Worm (Caenorhabditis elegans) whole organism, midembryonic: ENCODE data around the gene str-254.

ENCODE experiments used
- T22C8.4 ChIP-seq: fragments of 200-800 bp; sonication (Bioruptor generic); IDR thresholded peaks from 2 replicates; pipeline ENCODE4 v1.3.6; 2022; ENCODE audit warnings: missing genetic modification characterization, missing compliant biosample characterization
- cog-1 ChIP-seq: sonication (generic microtip); optimal IDR thresholded peaks from 2 replicates; lab custom pipeline; 2016; ENCODE audit warnings: missing genetic modification characterization, missing compliant biosample characterization
- flt-1 ChIP-seq: fragments of 200-800 bp; sonication (Bioruptor generic); IDR thresholded peaks from 2 replicates; pipeline ENCODE4 v1.3.6; 2022; ENCODE audit warnings: missing genetic modification characterization, missing compliant biosample characterization
- klf-2 ChIP-seq: fragments of 200-800 bp; sonication (Bioruptor generic); conservative IDR thresholded peaks from 2 replicates; pipeline ENCODE4 v1.3.6; 2022; ENCODE audit warnings: missing genetic modification reagents, missing genetic modification characterization, missing compliant biosample characterization
- med-1 ChIP-seq: sonication (generic microtip); optimal IDR thresholded peaks from 2 replicates; lab custom pipeline; 2017; ENCODE audit warnings: missing genetic modification characterization, mild to moderate bottlenecking, missing compliant biosample characterization, antibody characterized with exemption, missing genetic modification reagents; ENCODE audit not compliant: insufficient read depth
- ref-1 ChIP-seq: fragments of 200-800 bp; sonication (Bioruptor generic); conservative IDR thresholded peaks from 2 replicates; pipeline ENCODE4 v1.3.6; 2022; ENCODE audit warnings: missing genetic modification reagents, missing genetic modification characterization, missing compliant biosample characterization
- tab-1 ChIP-seq: fragments of 200-800 bp; sonication (Bioruptor generic); IDR thresholded peaks from 2 replicates; pipeline ENCODE4 v1.3.6; 2022; ENCODE audit warnings: missing genetic modification characterization, missing compliant biosample characterization
- ztf-23 ChIP-seq: fragments of 200-800 bp; sonication (Bioruptor generic); IDR thresholded peaks from 2 replicates; pipeline ENCODE4 v1.3.6; 2022; ENCODE audit warnings: missing genetic modification reagents, missing genetic modification characterization, missing compliant biosample characterization
- ztf-29 ChIP-seq: fragments of 200-800 bp; sonication (Bioruptor generic); IDR thresholded peaks from 2 replicates; pipeline ENCODE4 v1.3.6; 2022; ENCODE audit warnings: missing genetic modification reagents, missing genetic modification characterization, missing compliant biosample characterization

The str-254 gene

ce11 chrV:16162124-16162735 lies 9.0 kb upstream of the str-254 start, which contains the start of the genes str-109 and F10A3.11:
Gene str-109 (minus strand): TSS chrV:16162224.
Gene F10A3.11 (plus strand): TSS chrV:16162685.
- TF ChIP-seq ref-1 (GFP tag; lab: Robert Waterston, UW) (no peak), klf-2 (GFP tag; lab: Robert Waterston, UW) (no peak), T22C8.4 (GFP tag; lab: Robert Waterston, UW) (no peak), tab-1 (no peak), flt-1 (no peak), ztf-23 (GFP tag; lab: Robert Waterston, UW) (no peak), ztf-29 (GFP tag; lab: Robert Waterston, UW) (no peak), med-1 (GFP tag; lab: Kevin White, UChicago) (no peak), cog-1 (tag; lab: Kevin White, UChicago) (no peak)

ce11 chrV:16160087-16160486 lies 6.8 kb upstream of the str-254 start:
- no peak for TF ChIP-seq flt-1
- TF ChIP-seq tab-1: no peak
- TF ChIP-seq med-1 (GFP tag; lab: Kevin White, UChicago): no peak
- TF ChIP-seq ref-1 (GFP tag; lab: Robert Waterston, UW): no peak
- no peak for TF ChIP-seq T22C8.4 (GFP tag; lab: Robert Waterston, UW)
- TF ChIP-seq ztf-29 (GFP tag; lab: Robert Waterston, UW): no peak
- no peak for TF ChIP-seq cog-1 (tag; lab: Kevin White, UChicago)
- no peak for TF ChIP-seq klf-2 (GFP tag; lab: Robert Waterston, UW)
- no peak for TF ChIP-seq ztf-23 (GFP tag; lab: Robert Waterston, UW)

- no peak for TF ChIP-seq tab-1
- no peak for TF ChIP-seq klf-2 (GFP tag; lab: Robert Waterston, UW)
- TF ChIP-seq cog-1 (tag; lab: Kevin White, UChicago): no peak
- TF ChIP-seq flt-1: no peak
- no peak for TF ChIP-seq ref-1 (GFP tag; lab: Robert Waterston, UW)
- no peak for TF ChIP-seq med-1 (GFP tag; lab: Kevin White, UChicago)
- TF ChIP-seq ztf-29 (GFP tag; lab: Robert Waterston, UW): no peak
- no peak for TF ChIP-seq ztf-23 (GFP tag; lab: Robert Waterston, UW)
- TF ChIP-seq T22C8.4 (GFP tag; lab: Robert Waterston, UW): no peak
These were observed 6.3 kb upstream of the str-254 start, which contains the start of gene F10A3.17 for ce11 chrV:16159594-16159993. Gene F10A3.17 (minus strand): TSS chrV:16159694.

- TF ChIP-seq ztf-23 (GFP tag; lab: Robert Waterston, UW): no peak
- no peak for TF ChIP-seq ztf-29 (GFP tag; lab: Robert Waterston, UW)
- no peak for TF ChIP-seq cog-1 (tag; lab: Kevin White, UChicago)
- TF ChIP-seq ref-1 (GFP tag; lab: Robert Waterston, UW): no peak
- TF ChIP-seq klf-2 (GFP tag; lab: Robert Waterston, UW): no peak
- TF ChIP-seq tab-1: no peak
- no peak for TF ChIP-seq T22C8.4 (GFP tag; lab: Robert Waterston, UW)
- TF ChIP-seq med-1 (GFP tag; lab: Kevin White, UChicago): no peak
- no peak for TF ChIP-seq flt-1
These were observed 5.1 kb upstream of the str-254 start, which contains the start of gene str-99 for ce11 chrV:16158391-16158790. Gene str-99 (minus strand): TSS chrV:16158491.

ce11 chrV:16155111-16155510 lies 1.8 kb upstream of the str-254 start, which contains the start of gene str-97:
Gene str-97 (minus strand): TSS chrV:16155211.
- TF ChIP-seq tab-1 (no peak), ztf-23 (GFP tag; lab: Robert Waterston, UW) (no peak), ztf-29 (GFP tag; lab: Robert Waterston, UW) (no peak), ref-1 (GFP tag; lab: Robert Waterston, UW) (no peak)

ce11 chrV:16148805-16149204 lies 4.5 kb downstream of the str-254 start, which contains the start of gene F10A3.4:
Gene F10A3.4 (plus strand): TSS chrV:16149105.
- TF ChIP-seq ztf-23 (GFP tag; lab: Robert Waterston, UW) (no peak), cog-1 (tag; lab: Kevin White, UChicago) (no peak), ref-1 (GFP tag; lab: Robert Waterston, UW) (no peak), flt-1 (no peak), tab-1 (no peak), klf-2 (GFP tag; lab: Robert Waterston, UW) (no peak), med-1 (GFP tag; lab: Kevin White, UChicago) (no peak), T22C8.4 (GFP tag; lab: Robert Waterston, UW) (no peak), ztf-29 (GFP tag; lab: Robert Waterston, UW) (no peak)

- no peak for TF ChIP-seq tab-1
- TF ChIP-seq med-1 (GFP tag; lab: Kevin White, UChicago): no peak
- TF ChIP-seq ztf-23 (GFP tag; lab: Robert Waterston, UW): no peak
- TF ChIP-seq klf-2 (GFP tag; lab: Robert Waterston, UW): no peak
- TF ChIP-seq ztf-29 (GFP tag; lab: Robert Waterston, UW): no peak
- TF ChIP-seq flt-1: no peak
- TF ChIP-seq cog-1 (tag; lab: Kevin White, UChicago): no peak
- TF ChIP-seq ref-1 (GFP tag; lab: Robert Waterston, UW): no peak
- TF ChIP-seq T22C8.4 (GFP tag; lab: Robert Waterston, UW): no peak
These were observed 8.3 kb downstream of the str-254 start for ce11 chrV:16145009-16145408.

- TF ChIP-seq tab-1 (no peak), T22C8.4 (GFP tag; lab: Robert Waterston, UW) (no peak), klf-2 (GFP tag; lab: Robert Waterston, UW) (no peak), ztf-29 (GFP tag; lab: Robert Waterston, UW) (no peak), ztf-23 (GFP tag; lab: Robert Waterston, UW) (no peak), cog-1 (tag; lab: Kevin White, UChicago) (no peak), med-1 (GFP tag; lab: Kevin White, UChicago) (no peak), ref-1 (GFP tag; lab: Robert Waterston, UW) (no peak), flt-1 (no peak)
These were observed 10.2 kb downstream of the str-254 start, which contains the start of gene fbxa-88 for ce11 chrV:16143066-16143581. Gene fbxa-88 (minus strand): TSS chrV:16143116.

- TF ChIP-seq klf-2 (GFP tag; lab: Robert Waterston, UW) (no peak), cog-1 (tag; lab: Kevin White, UChicago) (no peak), T22C8.4 (GFP tag; lab: Robert Waterston, UW) (no peak), tab-1 (no peak), ref-1 (GFP tag; lab: Robert Waterston, UW) (no peak), med-1 (GFP tag; lab: Kevin White, UChicago) (no peak), ztf-23 (GFP tag; lab: Robert Waterston, UW) (no peak), flt-1 (no peak), ztf-29 (GFP tag; lab: Robert Waterston, UW) (no peak)
These were observed 10.9 kb downstream of the str-254 start, which contains the start of gene fbxa-18 for ce11 chrV:16142371-16142770. Gene fbxa-18 (plus strand): TSS chrV:16142671.
